Worm (Caenorhabditis elegans): ENCODE measurements around the gene unc-3.

The unc-3 gene

ce11 chrX:14828766-14829165 is 55.4 kb downstream of the unc-3 start:
- TF ChIP-seq R02D3.7 (tag; optimal IDR thresholded peaks at IDR 0.05): no peak

ce11 chrX:14831531-14831930 is 58.2 kb downstream of the unc-3 start, which contains the start of gene dpf-2:
TSS of gene dpf-2 (plus strand) at chrX:14831831.
- TF ChIP-seq nhr-12 (tag; optimal IDR thresholded peaks at IDR 0.05) (no peak), ceh-82 (tag; optimal IDR thresholded peaks at IDR 0.05) (no peak), nhr-23 (tag; optimal IDR thresholded peaks at IDR 0.05) (no peak), mab-5 (tag; optimal IDR thresholded peaks at IDR 0.05) (no peak), C34F6.9 (tag; optimal IDR thresholded peaks at IDR 0.05) (no peak)
